Worm (Caenorhabditis elegans): Measurements from ENCODE around the gene tmbi-4.

DNA sequence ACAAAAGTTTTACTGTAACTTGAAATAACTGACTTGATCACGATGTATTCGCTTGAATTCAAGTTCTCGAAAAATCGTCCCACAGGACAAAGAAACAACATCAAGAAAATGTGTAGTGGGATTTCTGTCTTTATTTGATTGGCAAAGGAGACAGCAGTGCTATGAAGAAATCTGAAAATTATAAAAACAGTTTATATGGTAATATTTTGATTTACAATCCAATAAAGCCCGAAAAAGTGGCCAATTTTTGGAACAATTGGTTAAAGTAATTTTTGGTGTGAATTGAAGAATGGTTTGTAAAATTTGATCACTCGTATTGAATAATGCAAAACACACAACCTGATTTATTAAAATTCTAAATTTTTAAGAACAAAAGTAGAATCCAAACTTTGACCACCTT, 30.3 kb downstream of the tmbi-4 start, which contains the start of gene Y81B9A.4:
- TF ChIP-seq sptf-1 (tag; optimal IDR thresholded peaks at IDR 0.05), result no peak
- TF ChIP-seq nhr-11 (tag; optimal IDR thresholded peaks at IDR 0.05), result no peak
- no peak for TF ChIP-seq unc-130 (tag; optimal IDR thresholded peaks at IDR 0.05)
- TF ChIP-seq isw-1 (GFP tag; IDR thresholded peaks at IDR 0.05), result no peak
- TF ChIP-seq pax-3 (tag; optimal IDR thresholded peaks at IDR 0.05), result no peak

All from whole organism, L1 larva.